Worm (Caenorhabditis elegans) whole organism, L1 larva: ENCODE results near the gene W03C9.1.
A peak's percentile ranks its signal among the peaks of the same experiment; 100 is the strongest.

ENCODE experiments used
- C04F5.9 ChIP-seq: sonication (generic microtip); optimal IDR thresholded peaks from 2 replicates; lab custom pipeline; 2016; ENCODE audit warnings: missing genetic modification characterization, missing compliant biosample characterization
- C16A3.4 ChIP-seq: fragments of 150-350 bp; optimal IDR thresholded peaks from 2 replicates; lab custom pipeline; 2014; ENCODE audit warnings: missing biosample characterization, missing genetic modification characterization
- F16B12.6 ChIP-seq: fragments of 150-350 bp; optimal IDR thresholded peaks from 2 replicates; lab custom pipeline; 2014; ENCODE audit warnings: missing biosample characterization, missing genetic modification characterization
- Y116A8C.19 ChIP-seq: sonication (generic microtip); optimal IDR thresholded peaks from 2 replicates; lab custom pipeline; 2016; ENCODE audit warnings: missing compliant biosample characterization, missing genetic modification characterization, borderline replicate concordance
- alr-1 ChIP-seq: fragments of 200-800 bp; sonication (Bioruptor generic); optimal IDR thresholded peaks from 2 replicates; lab custom pipeline; 2018; ENCODE audit warnings: borderline replicate concordance, mild to moderate bottlenecking, missing genetic modification characterization, missing compliant biosample characterization
- ama-1 ChIP-seq: fragments of 150-350 bp; optimal IDR thresholded peaks from 2 replicates; lab custom pipeline; 2014
- blmp-1 ChIP-seq: fragments of 150-350 bp; optimal IDR thresholded peaks from 2 replicates; lab custom pipeline; 2014; ENCODE audit warnings: missing biosample characterization, missing genetic modification characterization
- ceh-8 ChIP-seq: fragments of 200-800 bp; sonication (Bioruptor generic); optimal IDR thresholded peaks from 2 replicates; lab custom pipeline; 2018; ENCODE audit warnings: mild to moderate bottlenecking, missing genetic modification characterization, moderate library complexity, missing compliant biosample characterization
- ces-1 ChIP-seq: fragments of 150-350 bp; optimal IDR thresholded peaks from 2 replicates; lab custom pipeline; 2014; ENCODE audit warnings: missing biosample characterization, missing genetic modification reagents, missing genetic modification characterization
- dpl-1 ChIP-seq, 3 experiments: fragments of 150-350 bp in 2 of 3; sonication (generic microtip) in 1 of 3; optimal IDR thresholded peaks; 2 replicates each; lab custom pipeline; 2014 to 2017; ENCODE audit warnings: missing biosample characterization in 3 of 3, missing genetic modification characterization in 3 of 3, missing genetic modification reagents in 3 of 3
- dsc-1 ChIP-seq: sonication (generic microtip); optimal IDR thresholded peaks from 2 replicates; lab custom pipeline; 2016; ENCODE audit warnings: mild to moderate bottlenecking, missing genetic modification characterization, missing compliant biosample characterization
- efl-1 ChIP-seq, 4 experiments: fragments of 150-350 bp; optimal IDR thresholded peaks in 3 of 4; peaks in 1 of 4; 1 replicate in 1 of 4; 2 replicates in 3 of 4; lab custom pipeline; 2014; ENCODE audit warnings: missing biosample characterization in 2 of 4, missing genetic modification characterization in 2 of 4, missing genetic modification reagents in 2 of 4
- efl-3 ChIP-seq: fragments of 200-800 bp; sonication (Bioruptor generic); optimal IDR thresholded peaks from 2 replicates; lab custom pipeline; 2018; ENCODE audit warnings: mild to moderate bottlenecking, missing genetic modification characterization, missing compliant biosample characterization
- fkh-8 ChIP-seq: sonication (generic microtip); optimal IDR thresholded peaks from 2 replicates; lab custom pipeline; 2016; ENCODE audit warnings: mild to moderate bottlenecking, missing genetic modification characterization, missing compliant biosample characterization
- grh-1 ChIP-seq: fragments of 200-800 bp; sonication (Bioruptor generic); IDR thresholded peaks from 2 replicates; pipeline ENCODE4 v1.3.6; 2022; ENCODE audit warnings: missing genetic modification reagents, missing genetic modification characterization, missing compliant biosample characterization
- hlh-4 ChIP-seq: sonication (generic microtip); optimal IDR thresholded peaks from 2 replicates; lab custom pipeline; 2016; ENCODE audit warnings: mild to moderate bottlenecking, missing genetic modification characterization, missing compliant biosample characterization
- lin-35 ChIP-seq, 2 experiments: fragments of 150-350 bp; optimal IDR thresholded peaks; 2 replicates each; lab custom pipeline; 2014; ENCODE audit warnings: missing biosample characterization in 2 of 2, missing genetic modification characterization in 2 of 2, missing genetic modification reagents in 2 of 2
- lin-39 ChIP-seq: fragments of 150-350 bp; optimal IDR thresholded peaks from 2 replicates; lab custom pipeline; 2014; ENCODE audit warnings: missing biosample characterization, missing genetic modification reagents, missing genetic modification characterization
- mef-2 ChIP-seq: fragments of 150-350 bp; optimal IDR thresholded peaks from 2 replicates; lab custom pipeline; 2014; ENCODE audit warnings: missing biosample characterization, missing genetic modification characterization
- nhr-20 ChIP-seq: sonication (generic microtip); optimal IDR thresholded peaks from 2 replicates; lab custom pipeline; 2016; ENCODE audit warnings: mild to moderate bottlenecking, missing genetic modification characterization, missing compliant biosample characterization
- nhr-28 ChIP-seq: fragments of 150-350 bp; optimal IDR thresholded peaks from 2 replicates; lab custom pipeline; 2014; ENCODE audit warnings: missing biosample characterization, missing genetic modification characterization
- nhr-71 ChIP-seq: sonication (generic microtip); optimal IDR thresholded peaks from 2 replicates; lab custom pipeline; 2016; ENCODE audit warnings: mild to moderate bottlenecking, missing genetic modification characterization, moderate library complexity, missing compliant biosample characterization
- skn-1 ChIP-seq: fragments of 150-350 bp; optimal IDR thresholded peaks from 2 replicates; lab custom pipeline; 2014; ENCODE audit warnings: missing biosample characterization, missing genetic modification characterization
- snu-23 ChIP-seq: sonication (generic microtip); optimal IDR thresholded peaks from 2 replicates; lab custom pipeline; 2016; ENCODE audit warnings: missing genetic modification characterization, missing compliant biosample characterization
- swsn-7 ChIP-seq: sonication (generic microtip); optimal IDR thresholded peaks from 2 replicates; lab custom pipeline; 2016; ENCODE audit warnings: missing genetic modification characterization, missing compliant biosample characterization
- tbx-2 ChIP-seq: sonication (generic microtip); optimal IDR thresholded peaks from 2 replicates; lab custom pipeline; 2016; ENCODE audit warnings: missing genetic modification characterization, missing compliant biosample characterization
- tlp-1 ChIP-seq: fragments of 150-350 bp; optimal IDR thresholded peaks from 2 replicates; lab custom pipeline; 2014; ENCODE audit warnings: missing biosample characterization, missing genetic modification characterization
- unc-62 ChIP-seq: fragments of 150-350 bp; optimal IDR thresholded peaks from 2 replicates; lab custom pipeline; 2014; ENCODE audit warnings: missing biosample characterization, missing genetic modification reagents, missing genetic modification characterization
- unc-98 ChIP-seq: fragments of 200-800 bp; sonication (Bioruptor generic); IDR thresholded peaks from 2 replicates; pipeline ENCODE4 v1.3.6; 2022; ENCODE audit warnings: missing genetic modification characterization, missing compliant biosample characterization
- vab-15 ChIP-seq: sonication (generic microtip); optimal IDR thresholded peaks from 2 replicates; lab custom pipeline; 2017; ENCODE audit warnings: missing genotype, mild to moderate bottlenecking, missing genetic modification characterization, missing compliant biosample characterization
- xbp-1 ChIP-seq: sonication (generic microtip); optimal IDR thresholded peaks from 2 replicates; lab custom pipeline; 2016; ENCODE audit warnings: missing genetic modification characterization, missing compliant biosample characterization
- ztf-11 ChIP-seq, 2 experiments: sonication (generic microtip); optimal IDR thresholded peaks; 2 replicates each; lab custom pipeline; 2016 to 2017; ENCODE audit warnings: missing genetic modification characterization in 2 of 2, missing biosample characterization in 1 of 2, missing compliant biosample characterization in 1 of 2

The W03C9.1 gene

DNA sequence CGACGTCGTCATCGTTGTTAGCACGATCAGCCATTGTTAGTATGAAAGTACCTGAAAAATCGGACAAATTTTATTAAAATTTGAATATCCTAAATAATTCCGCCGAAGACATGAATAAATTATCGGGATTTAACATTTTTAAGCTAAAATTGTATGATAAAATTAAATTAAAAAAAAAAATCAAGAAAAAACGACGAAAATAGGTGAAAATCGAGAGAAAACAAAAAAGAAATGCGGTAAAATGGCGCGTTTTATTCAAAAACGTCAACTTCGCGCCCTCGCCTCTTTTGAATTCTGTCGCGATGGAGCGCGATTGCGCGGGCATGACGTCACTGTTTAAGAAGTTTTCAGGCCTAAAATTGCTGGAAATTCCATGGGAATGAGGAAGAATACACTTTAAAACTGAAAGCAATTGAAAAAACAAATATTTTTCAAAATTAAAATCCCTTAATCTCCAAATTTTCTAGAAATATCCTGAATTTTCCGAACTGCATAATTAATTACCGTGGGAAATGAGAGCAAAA lies 44.7 kb upstream of the W03C9.1 start, which contains the start of gene mcm-2 (continued):
- peak; percentile 56 for TF ChIP-seq C16A3.4 (tag; lab: Kevin White, UChicago)
- peak; percentile 68 for TF ChIP-seq snu-23
- no peak for TF ChIP-seq mef-2 (tag; lab: Kevin White, UChicago)
- TF ChIP-seq nhr-71 (tag; lab: Kevin White, UChicago) = peak; percentile 80
- peak; percentile 76 for TF ChIP-seq efl-3 (GFP tag; lab: Kevin White, UChicago)
- no peak for TF ChIP-seq unc-98 (GFP tag; lab: Robert Waterston, UW)
- TF ChIP-seq ztf-11 (tag; optimal IDR thresholded peaks at IDR 0.05; lab: Kevin White, UChicago) = peak in 1 of 2 experiments; percentile 8
- TF ChIP-seq skn-1 = peak; percentile 59
- TF ChIP-seq hlh-4 (tag; lab: Kevin White, UChicago) = no peak
- peak; percentile 38; the same call in 1 of the 2 replicates for TF ChIP-seq grh-1
- peak; percentile 60 for TF ChIP-seq nhr-20 (tag; lab: Kevin White, UChicago)

DNA sequence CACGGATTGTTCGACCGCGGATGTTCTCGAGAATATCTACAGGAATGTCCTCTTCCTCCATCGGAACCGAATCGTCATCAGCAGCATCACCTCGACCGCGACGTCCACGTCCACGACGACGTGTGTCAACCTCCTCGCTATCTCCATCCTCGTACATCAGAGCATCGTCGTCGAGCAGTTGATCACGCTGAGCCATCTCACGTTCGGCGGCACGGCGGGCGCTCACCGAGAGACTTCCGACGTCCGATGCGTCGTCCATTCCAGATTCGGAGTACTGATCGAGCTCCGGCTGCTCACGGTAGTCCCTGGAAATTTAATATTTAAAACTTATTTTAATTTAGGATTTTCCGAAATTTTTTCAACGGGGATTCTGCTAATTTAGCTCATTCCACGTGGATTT lies 44.1 kb upstream of the W03C9.1 start:
- TF ChIP-seq alr-1 = no peak
- no peak for TF ChIP-seq unc-62
- no peak for TF ChIP-seq ama-1 (lab: Kevin White, UChicago)
- TF ChIP-seq ceh-8 (GFP tag; lab: Kevin White, UChicago) = no peak
- TF ChIP-seq swsn-7 = no peak
- TF ChIP-seq Y116A8C.19 (tag; lab: Kevin White, UChicago) = no peak
- TF ChIP-seq skn-1 = no peak
- TF ChIP-seq lin-35 (GFP tag; optimal IDR thresholded peaks at IDR 0.05; lab: Kevin White, UChicago) = no peak
- TF ChIP-seq blmp-1 (tag; lab: Kevin White, UChicago) = no peak
- TF ChIP-seq fkh-8 (tag; lab: Kevin White, UChicago) = no peak
- no peak for TF ChIP-seq nhr-28 (tag; lab: Kevin White, UChicago)
- TF ChIP-seq F16B12.6 (tag; lab: Kevin White, UChicago) = no peak
- no peak for TF ChIP-seq unc-98 (GFP tag; lab: Robert Waterston, UW)
- TF ChIP-seq, all 84 proteins: peak for 0

DNA sequence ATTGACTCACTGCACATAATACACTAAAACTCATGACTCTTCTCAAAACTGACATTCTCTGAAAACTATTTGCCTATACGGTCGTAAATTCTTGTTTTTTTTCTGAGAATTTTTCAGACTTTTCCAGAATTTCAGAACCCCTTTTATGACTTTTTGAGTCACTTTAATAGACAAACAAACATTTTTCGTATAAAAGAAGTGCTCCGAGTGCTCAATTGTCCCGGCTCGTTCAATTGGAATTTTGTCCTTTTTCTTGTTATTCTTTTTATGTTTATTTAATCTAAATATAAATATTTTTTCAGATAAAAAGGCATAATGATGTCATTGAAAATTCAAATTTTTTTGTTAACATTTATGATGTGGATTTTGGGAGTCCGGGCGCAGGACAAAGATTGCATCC lies 37.0 kb upstream of the W03C9.1 start, which contains the start of gene Y17G7B.23:
Gene Y17G7B.23, plus strand, starts transcription at position 301 of the 400 bp plus-strand sequence.
- TF ChIP-seq vab-15 (tag; lab: Kevin White, UChicago) (no peak), ces-1 (GFP tag; lab: Kevin White, UChicago) (no peak)

DNA sequence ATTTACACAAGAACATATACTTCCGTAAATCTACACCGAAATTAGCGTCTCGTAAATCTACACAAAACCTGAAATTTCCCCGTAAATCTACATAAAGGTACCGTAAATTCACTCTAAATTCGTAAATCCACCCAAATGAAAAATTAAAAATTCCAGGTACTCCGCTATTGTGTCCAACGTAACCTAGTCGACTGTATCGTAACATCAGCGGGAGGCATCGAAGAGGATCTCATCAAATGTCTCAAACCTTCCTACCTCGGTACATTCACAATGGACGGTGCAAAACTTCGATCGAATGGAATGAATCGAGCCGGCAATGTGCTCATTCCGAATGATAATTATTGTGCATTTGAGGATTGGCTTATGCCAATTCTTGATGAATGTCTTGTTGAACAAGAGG lies 33.0 kb upstream of the W03C9.1 start:
- TF ChIP-seq tlp-1 (tag; lab: Kevin White, UChicago) = no peak
- TF ChIP-seq C04F5.9 (tag; lab: Kevin White, UChicago) = no peak
- no peak for TF ChIP-seq dpl-1 (GFP tag; optimal IDR thresholded peaks at IDR 0.05; lab: Kevin White, UChicago)
- no peak for TF ChIP-seq ama-1 (lab: Kevin White, UChicago)

DNA sequence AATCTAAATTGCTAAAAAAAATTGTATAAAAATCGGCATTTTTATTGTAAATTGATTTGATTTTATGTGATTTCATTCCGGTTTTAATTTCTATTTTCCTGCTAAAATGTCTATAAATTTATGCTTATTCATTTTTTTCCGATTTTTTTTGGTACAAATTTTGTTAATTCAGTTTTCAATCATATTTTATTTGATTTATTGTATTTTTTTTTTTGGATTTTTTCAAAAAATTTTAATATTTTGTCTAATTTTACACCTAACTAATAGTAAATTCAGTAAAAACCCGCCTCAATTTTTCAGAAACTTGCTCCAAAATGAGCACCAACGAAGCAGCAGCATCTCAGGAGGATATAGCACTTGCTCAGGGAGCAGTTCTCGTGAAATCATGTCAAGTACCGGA lies 30.8 kb upstream of the W03C9.1 start, which contains the start of gene dhps-1:
Gene dhps-1, plus strand, starts transcription at position 301 of the 400 bp plus-strand sequence.
- TF ChIP-seq efl-1 (optimal IDR thresholded peaks at IDR 0.05; lab: Kevin White, UChicago) (no peak), efl-1 (GFP tag; optimal IDR thresholded peaks at IDR 0.05 in 1 of 2; lab: Kevin White, UChicago) (peak in 1 of 2 experiments; percentile 26), tbx-2 (no peak), dsc-1 (tag; lab: Kevin White, UChicago) (no peak), xbp-1 (tag; lab: Kevin White, UChicago) (no peak)

DNA sequence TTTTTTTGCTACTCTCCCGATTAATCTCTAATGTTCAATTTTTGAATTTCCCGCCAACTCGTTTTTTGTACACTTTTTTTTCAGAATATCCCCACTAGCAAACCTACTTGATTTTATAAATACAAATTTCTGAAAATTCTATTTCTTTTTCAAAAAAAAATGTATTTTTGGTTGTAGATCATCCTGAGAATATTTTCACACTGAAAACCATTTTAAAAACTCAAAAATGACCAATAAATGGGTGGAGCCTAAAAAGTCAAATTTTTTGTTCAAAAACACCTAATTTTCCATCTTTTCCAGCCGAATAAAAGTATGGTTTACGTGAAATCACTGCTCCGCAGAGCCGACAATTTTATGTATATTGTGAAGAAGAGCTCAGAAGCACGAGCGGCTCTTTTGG lies 26.8 kb upstream of the W03C9.1 start, which contains the start of gene Y17G7B.3:
Gene Y17G7B.3, plus strand, starts transcription at position 301 of the 400 bp plus-strand sequence.
- TF ChIP-seq lin-39 (tag; lab: Kevin White, UChicago) = no peak
